Worm (Caenorhabditis elegans) whole organism, mixed stage, embryonic: ENCODE results near the gene R07E4.5.

Experiments
- M03D4.4 ChIP-seq: sonication (generic microtip); optimal IDR thresholded peaks from 2 replicates; lab custom pipeline; 2017; ENCODE audit warnings: mild to moderate bottlenecking, missing genetic modification characterization, missing compliant biosample characterization
- bed-3 ChIP-seq: fragments of 200-800 bp; sonication (Bioruptor generic); optimal IDR thresholded peaks from 3 replicates; lab custom pipeline; 2018; ENCODE audit warnings: mild to moderate bottlenecking, missing genetic modification characterization, moderate library complexity, missing compliant biosample characterization
- blmp-1 ChIP-seq: fragments of 150-350 bp; optimal IDR thresholded peaks from 2 replicates; lab custom pipeline; 2014; ENCODE audit warnings: missing biosample characterization, missing genetic modification characterization
- ceh-39 ChIP-seq: fragments of 150-350 bp; optimal IDR thresholded peaks from 2 replicates; lab custom pipeline; 2014; ENCODE audit warnings: missing biosample characterization, missing genetic modification characterization
- ceh-43 ChIP-seq: fragments of 200-800 bp; sonication (Bioruptor generic); optimal IDR thresholded peaks from 2 replicates; lab custom pipeline; 2018; ENCODE audit warnings: mild to moderate bottlenecking, missing genetic modification characterization, moderate library complexity, missing compliant biosample characterization
- ceh-83 ChIP-seq: fragments of 200-800 bp; sonication (Bioruptor generic); optimal IDR thresholded peaks from 2 replicates; lab custom pipeline; 2018; ENCODE audit warnings: mild to moderate bottlenecking, missing genetic modification characterization, missing compliant biosample characterization
- ces-1 ChIP-seq: fragments of 150-350 bp; optimal IDR thresholded peaks from 2 replicates; lab custom pipeline; 2014; ENCODE audit warnings: missing biosample characterization, missing genetic modification reagents, missing genetic modification characterization
- cnd-1 ChIP-seq: fragments of 200-800 bp; sonication (Bioruptor generic); optimal IDR thresholded peaks from 2 replicates; lab custom pipeline; 2018; ENCODE audit warnings: mild to moderate bottlenecking, missing genetic modification characterization, missing compliant biosample characterization
- drap-1 ChIP-seq: fragments of 200-800 bp; sonication (Bioruptor generic); optimal IDR thresholded peaks from 3 replicates; lab custom pipeline; 2018; ENCODE audit warnings: mild to moderate bottlenecking, missing genetic modification characterization, missing compliant biosample characterization
- elt-1 ChIP-seq: sonication (generic microtip); optimal IDR thresholded peaks from 2 replicates; lab custom pipeline; 2017; ENCODE audit warnings: missing genetic modification characterization, mild to moderate bottlenecking, missing compliant biosample characterization, antibody characterized with exemption, moderate library complexity, borderline replicate concordance; ENCODE audit not compliant: insufficient read depth
- elt-3 ChIP-seq: fragments of 150-350 bp; optimal IDR thresholded peaks from 2 replicates; lab custom pipeline; 2014; ENCODE audit warnings: missing biosample characterization, missing genetic modification characterization
- flh-1 ChIP-seq: fragments of 200-800 bp; sonication (Bioruptor generic); optimal IDR thresholded peaks from 2 replicates; lab custom pipeline; 2018; ENCODE audit warnings: mild to moderate bottlenecking, missing genetic modification characterization, moderate library complexity, missing compliant biosample characterization
- ham-2 ChIP-seq: fragments of 200-800 bp; sonication (Bioruptor generic); optimal IDR thresholded peaks from 2 replicates; lab custom pipeline; 2018; ENCODE audit warnings: mild to moderate bottlenecking, missing genetic modification characterization, missing compliant biosample characterization
- hlh-1 ChIP-seq: fragments of 150-350 bp; optimal IDR thresholded peaks from 2 replicates; lab custom pipeline; 2014; ENCODE audit warnings: missing biosample characterization, missing genetic modification reagents, missing genetic modification characterization
- lin-13 ChIP-seq: fragments of 150-350 bp; optimal IDR thresholded peaks from 2 replicates; lab custom pipeline; 2014; ENCODE audit warnings: missing biosample characterization, missing genetic modification characterization
- lin-32 ChIP-seq: fragments of 200-800 bp; sonication (Bioruptor generic); optimal IDR thresholded peaks from 2 replicates; lab custom pipeline; 2018; ENCODE audit warnings: mild to moderate bottlenecking, missing genetic modification characterization, missing compliant biosample characterization
- lsy-2 ChIP-seq: fragments of 150-350 bp; optimal IDR thresholded peaks from 2 replicates; lab custom pipeline; 2014; ENCODE audit warnings: missing biosample characterization, missing genetic modification characterization
- mab-5 ChIP-seq: fragments of 150-350 bp; optimal IDR thresholded peaks from 2 replicates; lab custom pipeline; 2014; ENCODE audit warnings: missing biosample characterization, missing genetic modification characterization
- mep-1 ChIP-seq: fragments of 150-350 bp; optimal IDR thresholded peaks from 2 replicates; lab custom pipeline; 2017; ENCODE audit warnings: missing biosample characterization, missing genetic modification reagents, missing genetic modification characterization, inconsistent platforms
- mls-2 ChIP-seq: sonication (generic microtip); optimal IDR thresholded peaks from 2 replicates; lab custom pipeline; 2016; ENCODE audit warnings: mild to moderate bottlenecking, missing genetic modification characterization, moderate library complexity, missing compliant biosample characterization
- nhr-12 ChIP-seq: fragments of 150-350 bp; optimal IDR thresholded peaks from 2 replicates; lab custom pipeline; 2014; ENCODE audit warnings: missing biosample characterization, missing genetic modification characterization
- nhr-2 ChIP-seq: fragments of 150-350 bp; optimal IDR thresholded peaks from 2 replicates; lab custom pipeline; 2014; ENCODE audit warnings: missing biosample characterization, missing genetic modification characterization
- nhr-237 ChIP-seq: fragments of 150-350 bp; optimal IDR thresholded peaks from 2 replicates; lab custom pipeline; 2014; ENCODE audit warnings: missing biosample characterization, missing genetic modification characterization
- nhr-28 ChIP-seq: fragments of 150-350 bp; optimal IDR thresholded peaks from 2 replicates; lab custom pipeline; 2014; ENCODE audit warnings: missing biosample characterization, missing genetic modification characterization
- nhr-76 ChIP-seq: sonication (generic microtip); optimal IDR thresholded peaks from 2 replicates; lab custom pipeline; 2017; ENCODE audit warnings: missing biosample characterization, missing genetic modification characterization
- pha-4 ChIP-seq: fragments of 150-350 bp; optimal IDR thresholded peaks from 2 replicates; lab custom pipeline; 2018; ENCODE audit warnings: missing biosample characterization, missing genetic modification reagents, missing genetic modification characterization
- sem-2 ChIP-seq: fragments of 200-800 bp; sonication (Bioruptor generic); optimal IDR thresholded peaks from 2 replicates; lab custom pipeline; 2018; ENCODE audit warnings: mild to moderate bottlenecking, missing genetic modification characterization, missing compliant biosample characterization
- snpc-4 ChIP-seq: fragments of 150-350 bp; optimal IDR thresholded peaks from 2 replicates; lab custom pipeline; 2014; ENCODE audit warnings: missing biosample characterization, missing genetic modification characterization
- sptf-1 ChIP-seq: sonication (generic microtip); optimal IDR thresholded peaks from 2 replicates; lab custom pipeline; 2017; ENCODE audit warnings: mild to moderate bottlenecking, missing genetic modification characterization, moderate library complexity, missing compliant biosample characterization
- tbx-8 ChIP-seq: fragments of 200-800 bp; sonication (Bioruptor generic); optimal IDR thresholded peaks from 2 replicates; lab custom pipeline; 2018; ENCODE audit warnings: mild to moderate bottlenecking, missing genetic modification characterization, moderate library complexity, missing compliant biosample characterization
- unc-120 ChIP-seq: sonication (generic microtip); optimal IDR thresholded peaks from 2 replicates; lab custom pipeline; 2017; ENCODE audit warnings: missing genetic modification characterization, missing compliant biosample characterization; ENCODE audit not compliant: poor library complexity, severe bottlenecking
- unc-39 ChIP-seq: fragments of 150-350 bp; optimal IDR thresholded peaks from 2 replicates; lab custom pipeline; 2014; ENCODE audit warnings: missing biosample characterization, missing genetic modification characterization
- unc-62 ChIP-seq: fragments of 150-350 bp; optimal IDR thresholded peaks from 2 replicates; lab custom pipeline; 2014; ENCODE audit warnings: missing biosample characterization, missing genetic modification reagents, missing genetic modification characterization
- zip-8 ChIP-seq: fragments of 150-350 bp; optimal IDR thresholded peaks from 2 replicates; lab custom pipeline; 2014; ENCODE audit warnings: missing biosample characterization, missing genetic modification characterization
- ztf-11 ChIP-seq: fragments of 150-350 bp; optimal IDR thresholded peaks from 2 replicates; lab custom pipeline; 2014; ENCODE audit warnings: missing biosample characterization, missing genetic modification characterization

The R07E4.5 gene

ce11 chrX:5994004-5994403, 41.0 kb upstream of the R07E4.5 start:
- TF ChIP-seq sem-2 (GFP tag; lab: Kevin White, UChicago) (no peak), blmp-1 (tag; lab: Kevin White, UChicago) (no peak), ceh-83 (no peak), ces-1 (peak; percentile 6), elt-1 (no peak), mep-1 (tag; lab: Kevin White, UChicago) (no peak), elt-3 (tag; lab: Kevin White, UChicago) (no peak), cnd-1 (tag; lab: Kevin White, UChicago) (no peak), ham-2 (peak; percentile 62)

DNA sequence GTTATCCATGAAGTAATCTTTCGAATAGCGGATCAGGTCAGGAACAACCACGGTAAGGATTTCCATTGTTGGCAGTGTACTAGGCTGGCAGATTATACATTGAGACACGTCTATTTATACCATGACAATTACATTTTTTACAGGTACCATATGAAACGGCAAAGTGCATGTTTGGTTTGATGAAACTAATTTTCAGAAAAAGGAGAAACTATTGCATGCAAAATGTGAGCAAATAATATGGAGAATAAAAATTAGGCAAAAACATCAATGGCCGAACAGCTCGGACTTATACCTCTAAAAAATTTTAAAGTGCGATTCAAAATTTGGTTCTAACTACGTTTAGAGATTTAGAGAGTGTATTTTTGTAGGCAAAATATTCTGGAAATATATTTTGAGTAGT, 39.8 kb upstream of the R07E4.5 start, which contains the start of gene F22F4.5:
Gene F22F4.5, minus strand, starts transcription at position 101 of the 400 bp plus-strand sequence.
- TF ChIP-seq lin-32 (GFP tag; lab: Kevin White, UChicago) (no peak), zip-8 (no peak), pha-4 (tag; lab: Kevin White, UChicago) (no peak), unc-120 (tag; lab: Kevin White, UChicago) (no peak), M03D4.4 (tag; lab: Kevin White, UChicago) (no peak), ceh-43 (GFP tag; lab: Kevin White, UChicago) (no peak), elt-3 (tag; lab: Kevin White, UChicago) (no peak), nhr-2 (no peak), ceh-39 (tag; lab: Kevin White, UChicago) (no peak), ham-2 (no peak), sptf-1 (tag; lab: Kevin White, UChicago) (no peak), cnd-1 (tag; lab: Kevin White, UChicago) (no peak), bed-3 (no peak), elt-1 (no peak), mab-5 (no peak), ztf-11 (tag; lab: Kevin White, UChicago) (no peak)

ce11 chrX:5987910-5988309, 34.9 kb upstream of the R07E4.5 start:
- TF ChIP-seq ztf-11 (tag; lab: Kevin White, UChicago) (no peak), snpc-4 (tag; lab: Kevin White, UChicago) (no peak), pha-4 (tag; lab: Kevin White, UChicago) (no peak), lin-32 (GFP tag; lab: Kevin White, UChicago) (no peak), mab-5 (no peak), nhr-237 (tag; lab: Kevin White, UChicago) (no peak), sem-2 (GFP tag; lab: Kevin White, UChicago) (no peak), unc-39 (no peak), drap-1 (GFP tag; lab: Kevin White, UChicago) (no peak), nhr-28 (no peak), mls-2 (tag; lab: Kevin White, UChicago) (no peak), blmp-1 (tag; lab: Kevin White, UChicago) (no peak)
- TF ChIP-seq, all 35 proteins: peak for 0

- TF ChIP-seq ham-2: no peak
- no peak for TF ChIP-seq zip-8
- no peak for TF ChIP-seq unc-62 (GFP tag; lab: Kevin White, UChicago)
- TF ChIP-seq tbx-8: no peak
- TF ChIP-seq nhr-76 (tag; lab: Kevin White, UChicago): no peak
- no peak for TF ChIP-seq lin-32 (GFP tag; lab: Kevin White, UChicago)
- no peak for TF ChIP-seq drap-1 (GFP tag; lab: Kevin White, UChicago)
- no peak for TF ChIP-seq ceh-39 (tag; lab: Kevin White, UChicago)
- TF ChIP-seq flh-1 (GFP tag; lab: Kevin White, UChicago): no peak
- no peak for TF ChIP-seq nhr-28
- TF ChIP-seq nhr-237 (tag; lab: Kevin White, UChicago): no peak
- no peak for TF ChIP-seq ces-1
- no peak for TF ChIP-seq lsy-2 (tag; lab: Kevin White, UChicago)
- TF ChIP-seq hlh-1: no peak
- no peak for TF ChIP-seq nhr-12 (tag; lab: Kevin White, UChicago)
- no peak for TF ChIP-seq lin-13 (tag; lab: Kevin White, UChicago)
- no peak for TF ChIP-seq elt-3 (tag; lab: Kevin White, UChicago)
- no peak for TF ChIP-seq cnd-1 (tag; lab: Kevin White, UChicago)
- no peak for TF ChIP-seq mls-2 (tag; lab: Kevin White, UChicago)
- TF ChIP-seq unc-39: no peak
Measured at ce11 chrX:5985720-5986119, 32.7 kb upstream of the R07E4.5 start.
